Worm (Caenorhabditis elegans) whole organism, early embryonic: ENCODE results near the gene K02A2.5.

Experiments
- aly-1 ChIP-seq: sonication (generic microtip); optimal IDR thresholded peaks from 2 replicates; lab custom pipeline; 2016; ENCODE audit warnings: missing genetic modification characterization, missing compliant biosample characterization
- ama-1 ChIP-seq: fragments of 150-350 bp; optimal IDR thresholded peaks from 2 replicates; lab custom pipeline; 2014
- ceh-13 ChIP-seq: fragments of 200-800 bp; sonication (Bioruptor generic); optimal IDR thresholded peaks from 2 replicates; lab custom pipeline; 2018; ENCODE audit warnings: mild to moderate bottlenecking, missing genetic modification characterization, missing compliant biosample characterization
- ceh-36 ChIP-seq: sonication (generic microtip); optimal IDR thresholded peaks from 2 replicates; lab custom pipeline; 2016; ENCODE audit warnings: missing genetic modification characterization, inconsistent platforms, missing compliant biosample characterization
- flt-1 ChIP-seq: fragments of 200-800 bp; sonication (Bioruptor generic); IDR thresholded peaks from 2 replicates; pipeline ENCODE4 v1.3.6; 2022; ENCODE audit warnings: missing genetic modification characterization, missing compliant biosample characterization
- hmg-4 ChIP-seq: fragments of 200-800 bp; sonication (Bioruptor generic); optimal IDR thresholded peaks from 2 replicates; lab custom pipeline; 2018; ENCODE audit warnings: mild to moderate bottlenecking, missing genetic modification characterization, missing compliant biosample characterization
- hnd-1 ChIP-seq: sonication (generic microtip); optimal IDR thresholded peaks from 2 replicates; lab custom pipeline; 2016; ENCODE audit warnings: missing genetic modification characterization, missing compliant biosample characterization
- scrt-1 ChIP-seq: fragments of 200-800 bp; sonication (Bioruptor generic); IDR thresholded peaks from 2 replicates; pipeline ENCODE4 v1.3.6; 2022; ENCODE audit warnings: missing genetic modification characterization, missing compliant biosample characterization
- tbx-37 ChIP-seq: fragments of 200-800 bp; sonication (Bioruptor generic); conservative IDR thresholded peaks from 2 replicates; pipeline ENCODE4 v1.3.6; 2022; ENCODE audit warnings: missing genetic modification reagents, missing genetic modification characterization, missing compliant biosample characterization

DNA sequence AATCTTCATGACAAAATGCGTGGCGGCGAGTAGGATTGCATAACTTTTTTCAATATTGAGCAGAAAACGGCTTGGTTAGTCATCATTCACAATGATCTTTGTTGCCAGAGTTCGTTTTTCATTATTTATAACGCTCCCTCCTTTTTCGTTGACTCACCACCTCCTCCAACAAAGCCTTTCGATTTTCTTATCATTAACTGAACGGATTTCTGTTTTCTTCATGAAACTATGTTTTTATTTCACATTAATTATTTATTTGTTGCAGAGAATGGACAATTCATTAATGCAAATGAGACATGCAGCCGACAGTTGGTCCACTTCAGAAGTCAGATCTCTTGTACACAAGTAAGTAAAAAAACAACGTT lies 17.2 kb downstream of the K02A2.5 start, which contains the start of gene bath-44:
- no peak for TF ChIP-seq ceh-13 (GFP tag; lab: Kevin White, UChicago)
- no peak for TF ChIP-seq hnd-1
- TF ChIP-seq aly-1 (tag; lab: Kevin White, UChicago) = no peak
- no peak for TF ChIP-seq scrt-1 (GFP tag; lab: Robert Waterston, UW)
- no peak for TF ChIP-seq ama-1 (lab: Kevin White, UChicago)
- TF ChIP-seq flt-1 (GFP tag; lab: Robert Waterston, UW) = no peak
- TF ChIP-seq hmg-4 (GFP tag; lab: Kevin White, UChicago) = no peak
- TF ChIP-seq ceh-36 (tag; lab: Kevin White, UChicago) = no peak
- TF ChIP-seq tbx-37 (GFP tag; lab: Robert Waterston, UW) = no peak
